Worm (Caenorhabditis elegans) whole organism, L3 larva: ENCODE measurements around the gene Y50D4C.5.
A peak's percentile ranks its signal among the peaks of the same experiment; 100 is the strongest.

Source experiments
- R02D3.7 ChIP-seq: fragments of 150-350 bp; optimal IDR thresholded peaks from 2 replicates; lab custom pipeline; 2014; ENCODE audit warnings: missing biosample characterization, missing genetic modification characterization
- aly-2 ChIP-seq: fragments of 150-350 bp; optimal IDR thresholded peaks from 2 replicates; lab custom pipeline; 2014; ENCODE audit warnings: missing biosample characterization, missing genetic modification characterization
- ama-1 ChIP-seq: fragments of 150-350 bp; optimal IDR thresholded peaks from 2 replicates; lab custom pipeline; 2018
- ceh-16 ChIP-seq: sonication (generic microtip); optimal IDR thresholded peaks from 2 replicates; lab custom pipeline; 2017; ENCODE audit warnings: missing biosample characterization, missing genetic modification characterization
- ceh-28 ChIP-seq: fragments of 150-350 bp; optimal IDR thresholded peaks from 2 replicates; lab custom pipeline; 2014; ENCODE audit warnings: missing biosample characterization, missing genetic modification reagents, missing genetic modification characterization
- ceh-82 ChIP-seq: fragments of 150-350 bp; optimal IDR thresholded peaks from 2 replicates; lab custom pipeline; 2014; ENCODE audit warnings: missing biosample characterization, missing genetic modification characterization
- ceh-9 ChIP-seq: sonication (generic microtip); optimal IDR thresholded peaks from 2 replicates; lab custom pipeline; 2018; ENCODE audit warnings: missing biosample characterization, missing genetic modification characterization
- daf-12 ChIP-seq: fragments of 150-350 bp; optimal IDR thresholded peaks from 2 replicates; lab custom pipeline; 2014; ENCODE audit warnings: missing biosample characterization, missing genetic modification reagents, missing genetic modification characterization
- egl-5 ChIP-seq: fragments of 150-350 bp; optimal IDR thresholded peaks from 2 replicates; lab custom pipeline; 2017; ENCODE audit warnings: missing biosample characterization, missing genetic modification reagents, missing genetic modification characterization, inconsistent platforms
- elt-1 ChIP-seq: fragments of 150-350 bp; optimal IDR thresholded peaks from 2 replicates; lab custom pipeline; 2014; ENCODE audit warnings: missing biosample characterization, missing genetic modification characterization
- elt-2 ChIP-seq: sonication (generic microtip); optimal IDR thresholded peaks from 2 replicates; lab custom pipeline; 2016; ENCODE audit warnings: missing genetic modification reagents, mild to moderate bottlenecking, missing genetic modification characterization, missing compliant biosample characterization
- elt-3 ChIP-seq, 3 experiments: fragments of 150-350 bp in 1 of 3; sonication (generic microtip) in 2 of 3; optimal IDR thresholded peaks; 2 replicates in 2 of 3; 4 replicates in 1 of 3; lab custom pipeline; 2014 to 2017; ENCODE audit warnings: missing biosample characterization in 3 of 3, missing genetic modification characterization in 3 of 3
- eor-1 ChIP-seq, 2 experiments: fragments of 150-350 bp; optimal IDR thresholded peaks; 2 replicates each; lab custom pipeline; 2014 to 2018; ENCODE audit warnings: missing biosample characterization in 2 of 2, missing genetic modification characterization in 2 of 2
- fkh-10 ChIP-seq: sonication (generic microtip); optimal IDR thresholded peaks from 2 replicates; lab custom pipeline; 2017; ENCODE audit warnings: missing biosample characterization, missing genetic modification reagents, missing genetic modification characterization
- fkh-2 ChIP-seq: fragments of 150-350 bp; optimal IDR thresholded peaks from 2 replicates; lab custom pipeline; 2014; ENCODE audit warnings: missing biosample characterization, missing genetic modification reagents, missing genetic modification characterization
- hmg-11 ChIP-seq: sonication (generic microtip); optimal IDR thresholded peaks from 2 replicates; lab custom pipeline; 2016; ENCODE audit warnings: missing genetic modification characterization, missing compliant biosample characterization
- lin-15B ChIP-seq: fragments of 150-350 bp; optimal IDR thresholded peaks from 2 replicates; lab custom pipeline; 2014; ENCODE audit warnings: missing biosample characterization, missing genetic modification characterization
- lin-39 ChIP-seq: fragments of 150-350 bp; optimal IDR thresholded peaks from 2 replicates; lab custom pipeline; 2018; ENCODE audit warnings: missing biosample characterization, missing genetic modification reagents, missing genetic modification characterization
- lsy-12 ChIP-seq: sonication (generic microtip); optimal IDR thresholded peaks from 2 replicates; lab custom pipeline; 2016; ENCODE audit warnings: mild to moderate bottlenecking, missing genetic modification characterization, missing compliant biosample characterization
- mdl-1 ChIP-seq: fragments of 150-350 bp; optimal IDR thresholded peaks from 2 replicates; lab custom pipeline; 2014; ENCODE audit warnings: missing biosample characterization, missing genetic modification characterization
- mml-1 ChIP-seq: fragments of 150-350 bp; sonication (generic microtip); optimal IDR thresholded peaks from 3 replicates; lab custom pipeline; 2014; ENCODE audit warnings: missing biosample characterization, missing genetic modification characterization
- nfya-1 ChIP-seq: sonication (generic microtip); optimal IDR thresholded peaks from 2 replicates; lab custom pipeline; 2017; ENCODE audit warnings: missing genetic modification characterization, mild to moderate bottlenecking, missing compliant biosample characterization, antibody characterized with exemption, moderate library complexity; ENCODE audit not compliant: insufficient read depth
- nhr-11 ChIP-seq: fragments of 150-350 bp; optimal IDR thresholded peaks from 2 replicates; lab custom pipeline; 2014; ENCODE audit warnings: missing biosample characterization, missing genetic modification characterization
- nhr-23 ChIP-seq: fragments of 150-350 bp; optimal IDR thresholded peaks from 2 replicates; lab custom pipeline; 2014; ENCODE audit warnings: missing biosample characterization, missing genetic modification reagents, missing genetic modification characterization
- nhr-25 ChIP-seq: sonication (generic microtip); optimal IDR thresholded peaks from 2 replicates; lab custom pipeline; 2017; ENCODE audit warnings: missing biosample characterization, missing genetic modification characterization
- nhr-67 ChIP-seq: fragments of 150-350 bp; optimal IDR thresholded peaks from 2 replicates; lab custom pipeline; 2014; ENCODE audit warnings: missing biosample characterization, missing genetic modification characterization
- nhr-76 ChIP-seq: fragments of 150-350 bp; sonication (generic microtip); optimal IDR thresholded peaks from 5 replicates; lab custom pipeline; 2014; ENCODE audit warnings: missing biosample characterization, missing genetic modification characterization
- nhr-77 ChIP-seq: fragments of 150-350 bp; optimal IDR thresholded peaks from 2 replicates; lab custom pipeline; 2014; ENCODE audit warnings: missing biosample characterization, missing genetic modification characterization
- pha-4 ChIP-seq: fragments of 150-350 bp; optimal IDR thresholded peaks from 2 replicates; lab custom pipeline; 2014; ENCODE audit warnings: missing biosample characterization, missing genetic modification reagents, missing genetic modification characterization
- skn-1 ChIP-seq: fragments of 150-350 bp; optimal IDR thresholded peaks from 2 replicates; lab custom pipeline; 2014; ENCODE audit warnings: missing biosample characterization, missing genetic modification characterization
- tbx-2 ChIP-seq: sonication (generic microtip); optimal IDR thresholded peaks from 2 replicates; lab custom pipeline; 2016; ENCODE audit warnings: mild to moderate bottlenecking, missing genetic modification characterization, missing compliant biosample characterization
- unc-39 ChIP-seq: sonication (generic microtip); optimal IDR thresholded peaks from 4 replicates; lab custom pipeline; 2017; ENCODE audit warnings: missing biosample characterization, missing genetic modification characterization
- zag-1 ChIP-seq: fragments of 150-350 bp; optimal IDR thresholded peaks from 2 replicates; lab custom pipeline; 2014; ENCODE audit warnings: missing biosample characterization, missing genetic modification characterization
- ztf-11 ChIP-seq: fragments of 150-350 bp; optimal IDR thresholded peaks from 2 replicates; lab custom pipeline; 2014; ENCODE audit warnings: missing biosample characterization, missing genetic modification characterization
- ztf-4 ChIP-seq: fragments of 150-350 bp; optimal IDR thresholded peaks from 2 replicates; lab custom pipeline; 2014; ENCODE audit warnings: missing biosample characterization, missing genetic modification characterization

The Y50D4C.5 gene

ce11 chrV:1001163-1001562, 2.4 kb downstream of the Y50D4C.5 start:
- TF ChIP-seq skn-1 (tag; lab: Kevin White, UChicago) (no peak), nhr-67 (tag; lab: Kevin White, UChicago) (no peak), ceh-82 (no peak), nhr-25 (tag; lab: Kevin White, UChicago) (no peak)

- TF ChIP-seq mml-1 (tag; lab: Kevin White, UChicago) (no peak), ceh-28 (tag; lab: Kevin White, UChicago) (peak; percentile 64), daf-12 (tag; lab: Kevin White, UChicago) (no peak), nfya-1 (tag; lab: Kevin White, UChicago) (no peak), lin-15B (tag; lab: Kevin White, UChicago) (no peak)
These were observed 7.9 kb downstream of the Y50D4C.5 start for ce11 chrV:995635-996034.

ce11 chrV:990300-990699, 13.2 kb downstream of the Y50D4C.5 start:
- TF ChIP-seq fkh-10 (GFP tag; lab: Kevin White, UChicago) (no peak), ceh-28 (tag; lab: Kevin White, UChicago) (no peak), ceh-16 (tag; lab: Kevin White, UChicago) (no peak), tbx-2 (tag; lab: Kevin White, UChicago) (no peak), ama-1 (lab: Kevin White, UChicago) (no peak)

ce11 chrV:983120-983519, 20.4 kb downstream of the Y50D4C.5 start:
- TF ChIP-seq ztf-4 (tag; lab: Kevin White, UChicago) (no peak), nfya-1 (tag; lab: Kevin White, UChicago) (peak; percentile 70)

ce11 chrV:982281-982756, 21.2 kb downstream of the Y50D4C.5 start, which contains the start of the genes Y50D4C.12 and unc-34:
Gene Y50D4C.12, plus strand, starts transcription at chrV:982581.
Gene unc-34, plus strand, starts transcription at chrV:982706.
- no peak for TF ChIP-seq egl-5
- no peak for TF ChIP-seq elt-1 (tag; lab: Kevin White, UChicago)
- TF ChIP-seq fkh-2 (tag; lab: Kevin White, UChicago) = no peak
- no peak for TF ChIP-seq ceh-9
- no peak for TF ChIP-seq ceh-28 (tag; lab: Kevin White, UChicago)
- TF ChIP-seq nhr-67 (tag; lab: Kevin White, UChicago) = no peak
- TF ChIP-seq pha-4 (tag; lab: Kevin White, UChicago) = no peak
- TF ChIP-seq lsy-12 = no peak
- no peak for TF ChIP-seq ama-1 (lab: Kevin White, UChicago)
- TF ChIP-seq ztf-11 (tag; lab: Kevin White, UChicago) = no peak
- no peak for TF ChIP-seq nhr-25 (tag; lab: Kevin White, UChicago)
- TF ChIP-seq hmg-11 (tag; lab: Kevin White, UChicago) = no peak
- TF ChIP-seq elt-2 = no peak
- TF ChIP-seq nfya-1 (tag; lab: Kevin White, UChicago) = no peak
- TF ChIP-seq lin-39 (tag; lab: Kevin White, UChicago) = no peak
- TF ChIP-seq daf-12 (tag; lab: Kevin White, UChicago) = no peak

- TF ChIP-seq nhr-76 (tag; lab: Kevin White, UChicago) (no peak), tbx-2 (tag; lab: Kevin White, UChicago) (no peak), pha-4 (tag; lab: Kevin White, UChicago) (peak; percentile 61), fkh-10 (GFP tag; lab: Kevin White, UChicago) (peak; percentile 21), lin-39 (tag; lab: Kevin White, UChicago) (peak; percentile 43), nfya-1 (tag; lab: Kevin White, UChicago) (peak; percentile 83), elt-3 (tag; optimal IDR thresholded peaks at IDR 0.05; lab: Kevin White, UChicago) (no peak), eor-1 (tag; optimal IDR thresholded peaks at IDR 0.05; lab: Kevin White, UChicago) (no peak), R02D3.7 (tag; lab: Kevin White, UChicago) (no peak), lin-15B (tag; lab: Kevin White, UChicago) (peak; percentile 4)
These were observed 23.8 kb downstream of the Y50D4C.5 start for ce11 chrV:979698-980097.

ce11 chrV:978617-979016, 24.9 kb downstream of the Y50D4C.5 start:
- no peak for TF ChIP-seq unc-39
- no peak for TF ChIP-seq ama-1 (lab: Kevin White, UChicago)
- no peak for TF ChIP-seq mml-1 (tag; lab: Kevin White, UChicago)
- no peak for TF ChIP-seq nhr-77 (tag; lab: Kevin White, UChicago)
- TF ChIP-seq zag-1 (tag; lab: Kevin White, UChicago) = no peak
- no peak for TF ChIP-seq eor-1 (tag; optimal IDR thresholded peaks at IDR 0.05; lab: Kevin White, UChicago)
- TF ChIP-seq aly-2 (tag; lab: Kevin White, UChicago) = no peak
- no peak for TF ChIP-seq lsy-12
- no peak for TF ChIP-seq nhr-11 (tag; lab: Kevin White, UChicago)
- TF ChIP-seq lin-15B (tag; lab: Kevin White, UChicago) = no peak
- no peak for TF ChIP-seq fkh-2 (tag; lab: Kevin White, UChicago)
- TF ChIP-seq mdl-1 (tag; lab: Kevin White, UChicago) = no peak
- no peak for TF ChIP-seq fkh-10 (GFP tag; lab: Kevin White, UChicago)
- TF ChIP-seq hmg-11 (tag; lab: Kevin White, UChicago) = no peak
- TF ChIP-seq nhr-23 (tag; lab: Kevin White, UChicago) = no peak
